Fruit fly (Drosophila melanogaster) S2 (cell line): Measurements from ENCODE around the gene hmw.

ENCODE experiments used
- CG8478 ChIP-seq: fragments of >200 bp; optimal IDR thresholded peaks from 2 replicates; lab custom pipeline; 2018
- CTCF ChIP-seq, 2 experiments: fragments of >200 bp; optimal IDR thresholded peaks; 2 replicates each; lab custom pipeline; 2018

Gene hmw

dm6 chr3R:18411205-18411749 lies 49.5 kb downstream of the hmw start, which contains the start of gene CG10864:
Gene CG10864, minus strand, starts transcription at chr3R:18411631.
- TF ChIP-seq CG8478 (no peak), CTCF (optimal IDR thresholded peaks at IDR 0.05; lab: Kevin White, UChicago) (no peak)

dm6 chr3R:18412279-18413214 lies 50.8 kb downstream of the hmw start, which contains the start of gene CG31122:
Gene CG31122, minus strand, starts transcription at chr3R:18412874.
- no peak for TF ChIP-seq CG8478
- TF ChIP-seq CTCF (optimal IDR thresholded peaks at IDR 0.05; lab: Kevin White, UChicago) = no peak
